Worm (Caenorhabditis elegans) whole organism, L1 larva: ENCODE results near the gene asp-16.

Experiments used
- C04F5.9 ChIP-seq: sonication (generic microtip); optimal IDR thresholded peaks from 2 replicates; lab custom pipeline; 2016; ENCODE audit warnings: missing genetic modification characterization, missing compliant biosample characterization
- C16A3.4 ChIP-seq: fragments of 150-350 bp; optimal IDR thresholded peaks from 2 replicates; lab custom pipeline; 2014; ENCODE audit warnings: missing biosample characterization, missing genetic modification characterization
- F16B12.6 ChIP-seq: fragments of 150-350 bp; optimal IDR thresholded peaks from 2 replicates; lab custom pipeline; 2014; ENCODE audit warnings: missing biosample characterization, missing genetic modification characterization
- Y116A8C.19 ChIP-seq: sonication (generic microtip); optimal IDR thresholded peaks from 2 replicates; lab custom pipeline; 2016; ENCODE audit warnings: missing compliant biosample characterization, missing genetic modification characterization, borderline replicate concordance
- ama-1 ChIP-seq: fragments of 150-350 bp; optimal IDR thresholded peaks from 2 replicates; lab custom pipeline; 2014
- ceh-63 ChIP-seq: fragments of 200-800 bp; sonication (Bioruptor generic); optimal IDR thresholded peaks from 2 replicates; lab custom pipeline; 2018; ENCODE audit warnings: mild to moderate bottlenecking, missing genetic modification characterization, missing compliant biosample characterization
- ceh-82 ChIP-seq, 3 experiments: fragments of 150-350 bp in 1 of 3; sonication (generic microtip) in 2 of 3; optimal IDR thresholded peaks; 2 replicates each; lab custom pipeline; 2014 to 2017; ENCODE audit warnings: missing biosample characterization in 3 of 3, missing genetic modification characterization in 3 of 3
- ceh-88 ChIP-seq: fragments of 200-800 bp; sonication (Bioruptor generic); IDR thresholded peaks from 2 replicates; pipeline ENCODE4 v1.3.6; 2022; ENCODE audit warnings: missing genetic modification characterization, missing compliant biosample characterization
- efl-1 ChIP-seq, 4 experiments: fragments of 150-350 bp; optimal IDR thresholded peaks in 3 of 4; peaks in 1 of 4; 1 replicate in 1 of 4; 2 replicates in 3 of 4; lab custom pipeline; 2014; ENCODE audit warnings: missing biosample characterization in 2 of 4, missing genetic modification characterization in 2 of 4, missing genetic modification reagents in 2 of 4
- efl-3 ChIP-seq: fragments of 200-800 bp; sonication (Bioruptor generic); optimal IDR thresholded peaks from 2 replicates; lab custom pipeline; 2018; ENCODE audit warnings: mild to moderate bottlenecking, missing genetic modification characterization, missing compliant biosample characterization
- egl-27 ChIP-seq, 2 experiments: fragments of 150-350 bp in 1 of 2; sonication (generic microtip); optimal IDR thresholded peaks; 3 replicates each; lab custom pipeline; 2017 to 2018; ENCODE audit warnings: missing biosample characterization in 2 of 2, missing genetic modification characterization in 2 of 2, missing genetic modification reagents in 2 of 2
- fkh-10 ChIP-seq: sonication (generic microtip); optimal IDR thresholded peaks from 2 replicates; lab custom pipeline; 2017; ENCODE audit warnings: missing biosample characterization, missing genetic modification reagents, missing genetic modification characterization
- hlh-17 ChIP-seq: fragments of 200-800 bp; sonication (Bioruptor generic); optimal IDR thresholded peaks from 2 replicates; lab custom pipeline; 2018; ENCODE audit warnings: missing genetic modification characterization, mild to moderate bottlenecking, missing compliant biosample characterization, moderate library complexity, borderline replicate concordance
- hpl-2 ChIP-seq: fragments of 150-350 bp; optimal IDR thresholded peaks from 2 replicates; lab custom pipeline; 2014; ENCODE audit warnings: missing biosample characterization, missing genetic modification reagents, missing genetic modification characterization
- isw-1 ChIP-seq: fragments of 200-800 bp; sonication (Bioruptor generic); IDR thresholded peaks from 2 replicates; pipeline ENCODE4 v1.3.6; 2022; ENCODE audit warnings: missing genetic modification characterization, missing compliant biosample characterization
- lin-13 ChIP-seq: fragments of 150-350 bp; optimal IDR thresholded peaks from 2 replicates; lab custom pipeline; 2014; ENCODE audit warnings: missing biosample characterization, missing genetic modification reagents, missing genetic modification characterization
- lin-35 ChIP-seq, 2 experiments: fragments of 150-350 bp; optimal IDR thresholded peaks; 2 replicates each; lab custom pipeline; 2014; ENCODE audit warnings: missing biosample characterization in 2 of 2, missing genetic modification characterization in 2 of 2, missing genetic modification reagents in 2 of 2
- lin-39 ChIP-seq: fragments of 150-350 bp; optimal IDR thresholded peaks from 2 replicates; lab custom pipeline; 2014; ENCODE audit warnings: missing biosample characterization, missing genetic modification reagents, missing genetic modification characterization
- mdl-1 ChIP-seq, 2 experiments: fragments of 150-350 bp; optimal IDR thresholded peaks; 2 replicates each; lab custom pipeline; 2014 to 2017; ENCODE audit warnings: missing biosample characterization in 2 of 2, missing genetic modification characterization in 2 of 2, inconsistent platforms in 1 of 2
- mep-1 ChIP-seq: fragments of 150-350 bp; optimal IDR thresholded peaks from 2 replicates; lab custom pipeline; 2014; ENCODE audit warnings: missing biosample characterization, missing genetic modification characterization
- nhr-11 ChIP-seq: fragments of 150-350 bp; optimal IDR thresholded peaks from 2 replicates; lab custom pipeline; 2014; ENCODE audit warnings: missing biosample characterization, missing genetic modification characterization
- nhr-237 ChIP-seq: fragments of 150-350 bp; optimal IDR thresholded peaks from 2 replicates; lab custom pipeline; 2014; ENCODE audit warnings: missing biosample characterization, missing genetic modification characterization
- nhr-77 ChIP-seq: fragments of 150-350 bp; optimal IDR thresholded peaks from 2 replicates; lab custom pipeline; 2014; ENCODE audit warnings: missing biosample characterization, missing genetic modification characterization
- nhr-85 ChIP-seq: sonication (generic microtip); peaks from one replicate; lab custom pipeline; 2016; ENCODE audit warnings: missing genetic modification characterization, inconsistent platforms, missing compliant biosample characterization
- nhr-90 ChIP-seq: sonication (generic microtip); optimal IDR thresholded peaks from 2 replicates; lab custom pipeline; 2016; ENCODE audit warnings: mild to moderate bottlenecking, missing genetic modification characterization, missing compliant biosample characterization; ENCODE audit not compliant: poor library complexity
- pag-3 ChIP-seq: sonication (generic microtip); optimal IDR thresholded peaks from 2 replicates; lab custom pipeline; 2017; ENCODE audit warnings: missing genetic modification characterization, mild to moderate bottlenecking, missing compliant biosample characterization, antibody characterized with exemption, borderline replicate concordance; ENCODE audit not compliant: insufficient read depth
- pax-3 ChIP-seq: fragments of 200-800 bp; sonication (Bioruptor generic); optimal IDR thresholded peaks from 2 replicates; lab custom pipeline; 2018; ENCODE audit warnings: mild to moderate bottlenecking, missing genetic modification characterization, moderate library complexity, missing compliant biosample characterization
- rnt-1 ChIP-seq: sonication (generic microtip); optimal IDR thresholded peaks from 2 replicates; lab custom pipeline; 2016; ENCODE audit warnings: mild to moderate bottlenecking, missing genetic modification characterization, moderate library complexity, missing compliant biosample characterization
- skn-1 ChIP-seq: fragments of 150-350 bp; optimal IDR thresholded peaks from 2 replicates; lab custom pipeline; 2014; ENCODE audit warnings: missing biosample characterization, missing genetic modification characterization
- sox-4 ChIP-seq: sonication (generic microtip); optimal IDR thresholded peaks from 2 replicates; lab custom pipeline; 2016; ENCODE audit warnings: missing genetic modification characterization, missing compliant biosample characterization
- sup-37 ChIP-seq: fragments of 200-800 bp; sonication (Bioruptor generic); optimal IDR thresholded peaks from 2 replicates; lab custom pipeline; 2018; ENCODE audit warnings: mild to moderate bottlenecking, missing genetic modification characterization, missing compliant biosample characterization
- unc-130 ChIP-seq: fragments of 150-350 bp; optimal IDR thresholded peaks from 2 replicates; lab custom pipeline; 2017; ENCODE audit warnings: missing biosample characterization, missing genetic modification characterization, inconsistent platforms
- unc-30 ChIP-seq: sonication (generic microtip); optimal IDR thresholded peaks from 2 replicates; lab custom pipeline; 2017; ENCODE audit warnings: missing biosample characterization, missing genetic modification characterization
- unc-62 ChIP-seq: fragments of 150-350 bp; optimal IDR thresholded peaks from 2 replicates; lab custom pipeline; 2014; ENCODE audit warnings: missing biosample characterization, missing genetic modification reagents, missing genetic modification characterization
- vab-15 ChIP-seq: sonication (generic microtip); optimal IDR thresholded peaks from 2 replicates; lab custom pipeline; 2017; ENCODE audit warnings: missing genotype, mild to moderate bottlenecking, missing genetic modification characterization, missing compliant biosample characterization

Gene asp-16

ce11 chrV:18990238-18990901 is 52.0 kb downstream of the asp-16 start, which contains the start of the genes reps-1 and Y39B6A.37 (continued):
- TF ChIP-seq isw-1 (GFP tag; lab: Robert Waterston, UW) (peak; percentile 69), hpl-2 (GFP tag; lab: Kevin White, UChicago) (peak; percentile 9), rnt-1 (peak; percentile 90), C16A3.4 (tag; lab: Kevin White, UChicago) (peak; percentile 43), ceh-63 (GFP tag; lab: Kevin White, UChicago) (no peak), sox-4 (tag; lab: Kevin White, UChicago) (peak; percentile 56), nhr-77 (tag; lab: Kevin White, UChicago) (peak; percentile 16), lin-39 (tag; lab: Kevin White, UChicago) (peak; percentile 57), C04F5.9 (peak; percentile 44), nhr-11 (tag; lab: Kevin White, UChicago) (peak; percentile 42), fkh-10 (GFP tag; lab: Kevin White, UChicago) (no peak), unc-30 (tag; lab: Kevin White, UChicago) (no peak), sup-37 (peak; percentile 53), F16B12.6 (tag; lab: Kevin White, UChicago) (peak; percentile 39), pax-3 (tag; lab: Kevin White, UChicago) (no peak), ama-1 (lab: Kevin White, UChicago) (no peak), skn-1 (tag; lab: Kevin White, UChicago) (peak; percentile 67), mdl-1 (tag; optimal IDR thresholded peaks at IDR 0.05; lab: Kevin White, UChicago) (peak in 1 of 2 experiments; percentile 31), hlh-17 (no peak), pag-3 (tag; lab: Kevin White, UChicago) (no peak), egl-27 (tag; optimal IDR thresholded peaks at IDR 0.05; lab: Kevin White, UChicago) (no peak), efl-1 (optimal IDR thresholded peaks at IDR 0.05; lab: Kevin White, UChicago) (peak; percentile 70 to 82), efl-1 (GFP tag; optimal IDR thresholded peaks at IDR 0.05 in 1 of 2; lab: Kevin White, UChicago) (peak; percentile 79 to 98), efl-3 (GFP tag; lab: Kevin White, UChicago) (no peak), unc-62 (no peak), vab-15 (no peak), nhr-90 (tag; lab: Kevin White, UChicago) (peak; percentile 78), nhr-85 (tag; lab: Kevin White, UChicago) (peak; percentile 85), ceh-88 (GFP tag; lab: Robert Waterston, UW) (no peak), mep-1 (peak; percentile 88), lin-35 (GFP tag; optimal IDR thresholded peaks at IDR 0.05; lab: Kevin White, UChicago) (peak; percentile 74 to 85), unc-130 (tag; lab: Kevin White, UChicago) (peak; percentile 67), lin-13 (GFP tag; lab: Kevin White, UChicago) (peak; percentile 73), Y116A8C.19 (tag; lab: Kevin White, UChicago) (no peak), ceh-82 (tag; optimal IDR thresholded peaks at IDR 0.05; lab: Kevin White, UChicago) (peak; percentile 75 to 90 (median 89)), nhr-237 (peak; percentile 17)
